Fruit fly (Drosophila melanogaster) whole organism, pupa: ENCODE results near the gene Lerp.
A peak's percentile ranks its signal among the peaks of the same experiment; 100 is the strongest.

Experiments used
- CG10348 ChIP-seq: fragments of 200-800 bp; sonication (Bioruptor generic); IDR thresholded peaks from 2 replicates; pipeline ENCODE4 v1.3.6; 2022; ENCODE audit warnings: missing biosample characterization, missing genetic modification characterization
- CG12605 ChIP-seq: fragments of 200-800 bp; sonication (Bioruptor generic); IDR thresholded peaks from 2 replicates; pipeline ENCODE4 v1.3.6; 2022; ENCODE audit warnings: missing biosample characterization, missing genetic modification characterization
- CG13204 ChIP-seq: fragments of 200-800 bp; sonication (Bioruptor generic); optimal IDR thresholded peaks from 2 replicates; lab custom pipeline; 2018; ENCODE audit warnings: missing biosample characterization, mild to moderate bottlenecking, missing genetic modification characterization, moderate library complexity
- CG14655 ChIP-seq: fragments of 200-800 bp; sonication (Bioruptor generic); optimal IDR thresholded peaks from 3 replicates; lab custom pipeline; 2017; ENCODE audit warnings: mild to moderate bottlenecking, missing biosample characterization, missing genetic modification reagents, missing genetic modification characterization
- CG15710 ChIP-seq: fragments of 200-800 bp; sonication (Bioruptor generic); optimal IDR thresholded peaks from 2 replicates; lab custom pipeline; 2018; ENCODE audit warnings: missing biosample characterization, mild to moderate bottlenecking, missing genetic modification characterization, moderate library complexity
- CG17806 ChIP-seq: fragments of 200-800 bp; sonication (Bioruptor generic); optimal IDR thresholded peaks from 2 replicates; lab custom pipeline; 2018; ENCODE audit warnings: missing biosample characterization, mild to moderate bottlenecking, missing genetic modification characterization, moderate library complexity
- CG32121 ChIP-seq: fragments of 200-800 bp; sonication (Bioruptor generic); IDR thresholded peaks from 2 replicates; pipeline ENCODE4 v1.3.6; 2022; ENCODE audit warnings: missing biosample characterization, missing genetic modification characterization
- CG34367 ChIP-seq: fragments of 200-800 bp; sonication (Bioruptor generic); optimal IDR thresholded peaks from 2 replicates; lab custom pipeline; 2018; ENCODE audit warnings: missing biosample characterization, mild to moderate bottlenecking, missing genetic modification characterization
- CG4496 ChIP-seq: fragments of 200-800 bp; sonication (Bioruptor generic); IDR thresholded peaks from 3 replicates; pipeline ENCODE4 v1.3.6; 2022; ENCODE audit warnings: missing biosample characterization, missing genetic modification characterization
- CG8159 ChIP-seq: fragments of 200-800 bp; sonication (Bioruptor generic); optimal IDR thresholded peaks from 3 replicates; lab custom pipeline; 2018; ENCODE audit warnings: missing biosample characterization, mild to moderate bottlenecking, missing genetic modification characterization, moderate library complexity
- CG8301 ChIP-seq: fragments of 200-800 bp; sonication (Bioruptor generic); optimal IDR thresholded peaks from 2 replicates; lab custom pipeline; 2018; ENCODE audit warnings: missing biosample characterization, mild to moderate bottlenecking, missing genetic modification characterization
- CG9948 ChIP-seq: fragments of 200-800 bp; sonication (Bioruptor generic); optimal IDR thresholded peaks from 2 replicates; lab custom pipeline; 2018; ENCODE audit warnings: missing biosample characterization, mild to moderate bottlenecking, missing genetic modification characterization, moderate library complexity
- D1 ChIP-seq: fragments of 200-800 bp; sonication (Bioruptor generic); optimal IDR thresholded peaks from 2 replicates; lab custom pipeline; 2018; ENCODE audit warnings: missing biosample characterization, mild to moderate bottlenecking, missing genetic modification characterization, moderate library complexity
- EcR ChIP-seq: fragments of 200-800 bp; sonication (Bioruptor generic); optimal IDR thresholded peaks from 3 replicates; lab custom pipeline; 2019; ENCODE audit warnings: missing biosample characterization, missing genetic modification characterization, mild to moderate bottlenecking, moderate library complexity, missing genetic modification reagents
- Ets98B ChIP-seq: fragments of 200-800 bp; sonication (Bioruptor generic); IDR thresholded peaks from 2 replicates; pipeline ENCODE4 v1.3.6; 2022; ENCODE audit warnings: missing biosample characterization, missing genetic modification characterization
- Pif1A ChIP-seq: fragments of 200-800 bp; sonication (Bioruptor generic); optimal IDR thresholded peaks from 3 replicates; lab custom pipeline; 2016; ENCODE audit warnings: missing biosample characterization, missing genetic modification characterization
- Pif1B ChIP-seq: fragments of 200-800 bp; sonication (Bioruptor generic); optimal IDR thresholded peaks from 3 replicates; lab custom pipeline; 2016; ENCODE audit warnings: missing biosample characterization, missing genetic modification characterization
- Snoo ChIP-seq: fragments of 200-800 bp; sonication (Bioruptor generic); optimal IDR thresholded peaks from 3 replicates; lab custom pipeline; 2017; ENCODE audit warnings: missing biosample characterization, mild to moderate bottlenecking, missing genetic modification characterization, inconsistent platforms
- fd96Ca ChIP-seq: fragments of 200-800 bp; sonication (Bioruptor generic); IDR thresholded peaks from 3 replicates; pipeline ENCODE4 v1.3.6; 2022; ENCODE audit warnings: missing biosample characterization, missing genetic modification characterization
- gl ChIP-seq: fragments of 200-800 bp; sonication (Bioruptor generic); optimal IDR thresholded peaks from 2 replicates; lab custom pipeline; 2018; ENCODE audit warnings: missing biosample characterization, mild to moderate bottlenecking, missing genetic modification characterization
- rn ChIP-seq: fragments of 200-800 bp; sonication (Bioruptor generic); IDR thresholded peaks from 2 replicates; pipeline ENCODE4 v1.3.6; 2022; ENCODE audit warnings: missing biosample characterization, missing genetic modification characterization

The Lerp gene

DNA sequence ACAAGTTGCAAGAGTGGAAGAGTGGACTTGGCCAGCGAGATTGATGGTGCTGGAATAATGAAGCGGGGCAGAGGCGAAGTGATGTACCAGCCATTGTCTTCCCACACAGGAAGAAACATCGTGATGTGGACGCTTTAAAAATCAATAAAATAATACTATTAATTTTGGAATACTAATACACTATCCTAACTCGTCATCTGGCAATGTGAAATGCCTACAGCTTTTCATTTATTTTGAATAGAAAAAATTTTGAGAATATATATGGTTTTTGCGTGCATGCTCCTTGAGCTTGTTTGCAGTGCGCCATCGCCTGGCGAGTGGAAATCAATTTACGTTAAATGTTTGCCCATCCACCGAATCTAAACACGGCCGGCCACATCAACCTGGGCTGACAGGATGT lies 31.1 kb downstream of the Lerp start:
- TF ChIP-seq CG32121 (GFP tag; lab: Robert Waterston, UW) = no peak
- peak; percentile 72 for TF ChIP-seq Pif1A (GFP tag; lab: Kevin White, UChicago)
- TF ChIP-seq CG12605 = peak; percentile 37; the same call in 1 of the 2 replicates
- TF ChIP-seq CG4496 (GFP tag; lab: Robert Waterston, UW) = no peak
- TF ChIP-seq D1 (tag; lab: Kevin White, UChicago) = no peak
- TF ChIP-seq CG10348 (GFP tag; lab: Robert Waterston, UW) = no peak
- peak; percentile 71 for TF ChIP-seq CG15710 (tag; lab: Kevin White, UChicago)
- peak; percentile 38 for TF ChIP-seq gl (tag; lab: Kevin White, UChicago)
- peak; percentile 69 for TF ChIP-seq CG8301 (tag; lab: Kevin White, UChicago)
- TF ChIP-seq CG8159 = peak; percentile 71
- no peak for TF ChIP-seq rn (GFP tag; lab: Robert Waterston, UW)
- TF ChIP-seq Pif1B (GFP tag; lab: Kevin White, UChicago) = peak; percentile 67
- no peak for TF ChIP-seq EcR (GFP tag; lab: Kevin White, UChicago)
- peak; percentile 32; the same call in 1 of the 2 replicates for TF ChIP-seq Ets98B
- peak; percentile 61 for TF ChIP-seq CG34367 (tag; lab: Kevin White, UChicago)
- peak; percentile 84 for TF ChIP-seq CG9948 (tag; lab: Kevin White, UChicago)
- 0 out of 3 replicates have a peak, but pooled peaks have one; percentile 42 for TF ChIP-seq fd96Ca
- no peak for TF ChIP-seq Snoo (tag; lab: Kevin White, UChicago)
- peak; percentile 85 for TF ChIP-seq CG14655 (GFP tag; lab: Kevin White, UChicago)
- peak; percentile 80 for TF ChIP-seq CG17806 (tag; lab: Kevin White, UChicago)
- no peak for TF ChIP-seq CG13204

DNA sequence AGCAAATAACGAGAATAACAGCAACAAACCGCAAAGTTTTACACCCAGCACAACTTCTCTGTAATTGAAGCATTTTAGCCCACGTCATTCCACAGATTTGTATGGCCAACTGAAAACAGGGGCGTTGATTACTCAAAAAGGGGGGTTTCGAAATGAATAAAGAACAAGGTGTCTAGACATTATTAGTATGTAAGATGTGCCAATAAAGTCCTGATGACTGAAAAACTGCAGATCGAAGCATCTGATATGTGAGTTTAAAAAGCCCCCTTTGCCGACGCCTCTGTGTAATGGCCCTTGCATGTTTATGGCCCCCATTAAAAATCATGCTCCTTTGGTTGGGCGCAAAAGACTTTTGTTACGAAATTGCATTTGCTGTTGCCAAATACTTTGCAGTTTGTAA lies 41.8 kb downstream of the Lerp start:
- TF ChIP-seq EcR (GFP tag; lab: Kevin White, UChicago) (no peak), CG8301 (tag; lab: Kevin White, UChicago) (peak; percentile 66), CG9948 (tag; lab: Kevin White, UChicago) (peak; percentile 69), CG32121 (GFP tag; lab: Robert Waterston, UW) (peak; percentile 61; the same call in 1 of the 2 replicates), CG12605 (peak; percentile 49; the same call in 1 of the 2 replicates), rn (GFP tag; lab: Robert Waterston, UW) (0 out of 2 replicates have a peak, but pooled peaks have one; percentile 30), Pif1B (GFP tag; lab: Kevin White, UChicago) (peak; percentile 72), CG17806 (tag; lab: Kevin White, UChicago) (peak; percentile 79), CG8159 (peak; percentile 79), CG14655 (GFP tag; lab: Kevin White, UChicago) (peak; percentile 76), CG13204 (peak; percentile 1), CG4496 (GFP tag; lab: Robert Waterston, UW) (peak; percentile 67), Ets98B (peak; percentile 71), CG10348 (GFP tag; lab: Robert Waterston, UW) (no peak), fd96Ca (peak; percentile 83), Snoo (tag; lab: Kevin White, UChicago) (peak; percentile 51), CG15710 (tag; lab: Kevin White, UChicago) (peak; percentile 75), CG34367 (tag; lab: Kevin White, UChicago) (peak; percentile 69), Pif1A (GFP tag; lab: Kevin White, UChicago) (peak; percentile 79), gl (tag; lab: Kevin White, UChicago) (peak; percentile 46), D1 (tag; lab: Kevin White, UChicago) (peak; percentile 38)

DNA sequence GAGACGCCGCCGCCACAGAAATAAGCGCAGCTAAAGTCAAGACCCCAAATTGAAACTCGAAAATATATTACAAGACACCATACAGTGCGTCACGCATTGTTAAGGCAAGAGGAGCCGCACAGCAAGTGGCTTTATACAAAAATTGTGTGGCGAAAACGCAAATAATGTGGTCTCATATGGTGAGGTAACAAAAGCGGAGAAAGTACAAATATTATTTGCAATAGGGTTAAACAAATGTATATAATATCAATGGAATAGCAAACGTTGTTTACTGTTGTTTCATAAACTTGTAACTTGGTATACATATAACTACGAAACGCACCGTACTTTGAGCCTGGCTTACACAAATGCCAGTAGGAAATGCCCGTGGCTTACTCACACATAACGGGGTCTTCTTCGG lies 58.1 kb downstream of the Lerp start:
- TF ChIP-seq CG10348 (GFP tag; lab: Robert Waterston, UW) (no peak), CG14655 (GFP tag; lab: Kevin White, UChicago) (peak; percentile 56), Pif1A (GFP tag; lab: Kevin White, UChicago) (peak; percentile 20), gl (tag; lab: Kevin White, UChicago) (no peak), D1 (tag; lab: Kevin White, UChicago) (no peak), CG8159 (peak; percentile 13), CG13204 (no peak), Snoo (tag; lab: Kevin White, UChicago) (no peak), CG8301 (tag; lab: Kevin White, UChicago) (peak; percentile 47), CG32121 (GFP tag; lab: Robert Waterston, UW) (no peak), CG9948 (tag; lab: Kevin White, UChicago) (no peak), Ets98B (no peak), EcR (GFP tag; lab: Kevin White, UChicago) (no peak), rn (GFP tag; lab: Robert Waterston, UW) (no peak)

dm6 chr3R:26803104-26803503 lies 59.8 kb downstream of the Lerp start:
- no peak for TF ChIP-seq CG15710 (tag; lab: Kevin White, UChicago)
- no peak for TF ChIP-seq rn (GFP tag; lab: Robert Waterston, UW)
- no peak for TF ChIP-seq Ets98B
- no peak for TF ChIP-seq EcR (GFP tag; lab: Kevin White, UChicago)
- TF ChIP-seq CG12605 = no peak
- TF ChIP-seq Pif1B (GFP tag; lab: Kevin White, UChicago) = no peak
- TF ChIP-seq CG14655 (GFP tag; lab: Kevin White, UChicago) = no peak
- no peak for TF ChIP-seq CG4496 (GFP tag; lab: Robert Waterston, UW)
- TF ChIP-seq CG34367 (tag; lab: Kevin White, UChicago) = no peak
- no peak for TF ChIP-seq Pif1A (GFP tag; lab: Kevin White, UChicago)
- TF ChIP-seq CG9948 (tag; lab: Kevin White, UChicago) = no peak
- TF ChIP-seq D1 (tag; lab: Kevin White, UChicago) = no peak
- TF ChIP-seq fd96Ca = no peak
- no peak for TF ChIP-seq CG10348 (GFP tag; lab: Robert Waterston, UW)
- TF ChIP-seq Snoo (tag; lab: Kevin White, UChicago) = no peak
- TF ChIP-seq CG8159 = no peak
- no peak for TF ChIP-seq gl (tag; lab: Kevin White, UChicago)
- TF ChIP-seq CG17806 (tag; lab: Kevin White, UChicago) = no peak
- TF ChIP-seq CG32121 (GFP tag; lab: Robert Waterston, UW) = no peak
- TF ChIP-seq CG8301 (tag; lab: Kevin White, UChicago) = no peak
- TF ChIP-seq, all 21 proteins: peak for 0
